Fruit fly (Drosophila melanogaster): Measurements from ENCODE around the gene CG13926.

CG13926 gene

DNA sequence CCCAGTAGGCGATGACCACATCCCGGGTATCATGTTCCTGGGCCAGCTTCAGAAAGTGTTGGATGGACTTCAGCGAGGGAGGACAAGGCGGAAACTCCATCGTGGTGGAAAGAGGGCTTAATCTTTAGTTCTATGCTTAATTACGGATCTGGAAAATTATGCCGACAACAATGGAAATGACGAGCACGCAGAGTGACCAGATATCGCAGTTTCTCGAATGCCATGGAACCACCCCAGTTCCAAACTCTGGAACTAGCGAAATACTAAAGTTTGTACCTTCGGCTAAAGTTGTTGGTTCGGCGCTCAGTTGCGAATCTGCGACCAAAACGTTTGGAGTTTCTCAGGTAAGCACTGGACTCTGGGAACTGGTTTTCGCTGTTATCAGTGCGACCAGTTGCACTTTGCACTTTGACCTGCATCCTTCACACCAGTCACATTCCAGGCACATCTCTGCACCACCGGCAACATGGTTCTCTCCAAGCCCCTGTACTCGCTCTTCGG, 34.8 kb upstream of the CG13926 start, which contains the start of the genes CG7970 and Vta1 (continued):
- TF ChIP-seq ind (GFP tag; optimal IDR thresholded peaks at IDR 0.05) (no peak), Hr51 (GFP tag; optimal IDR thresholded peaks at IDR 0.05) (no peak), CG9215 (GFP tag; IDR thresholded peaks at IDR 0.05) (no peak), CG17912 (GFP tag; optimal IDR thresholded peaks at IDR 0.05) (no peak), onecut (GFP tag; IDR thresholded peaks at IDR 0.05) (no peak), Xrp1 (GFP tag; IDR thresholded peaks at IDR 0.05) (no peak), dm (GFP tag; optimal IDR thresholded peaks at IDR 0.05) (no peak), CG10209 (GFP tag; optimal IDR thresholded peaks at IDR 0.05) (no peak), Blimp-1 (GFP tag; optimal IDR thresholded peaks at IDR 0.05) (no peak), CG32532 (GFP tag; IDR thresholded peaks at IDR 0.05) (no peak), CG13624 (GFP tag; optimal IDR thresholded peaks at IDR 0.05) (no peak), sug (tag; optimal IDR thresholded peaks at IDR 0.05) (no peak), CG4730 (GFP tag; IDR thresholded peaks at IDR 0.05) (no peak), ssp (GFP tag; IDR thresholded peaks at IDR 0.05) (no peak), Dbx (GFP tag; IDR thresholded peaks at IDR 0.05) (no peak), Hr78 (GFP tag; optimal IDR thresholded peaks at IDR 0.05) (peak in 1 of 2 experiments; percentile 94), tgo (GFP tag; IDR thresholded peaks at IDR 0.05) (no peak), tin (GFP tag; optimal IDR thresholded peaks at IDR 0.05) (no peak), CG9817 (tag; optimal IDR thresholded peaks at IDR 0.05) (no peak), CG12219 (GFP tag; optimal IDR thresholded peaks at IDR 0.05) (no peak), jing (GFP tag; optimal IDR thresholded peaks at IDR 0.05) (no peak), CG4820 (GFP tag; optimal IDR thresholded peaks at IDR 0.05) (no peak), CG7271 (tag; optimal IDR thresholded peaks at IDR 0.05) (no peak), CG12071 (GFP tag; optimal IDR thresholded peaks at IDR 0.05) (no peak), CG18262 (tag; optimal IDR thresholded peaks at IDR 0.05) (no peak), CG6272 (GFP tag; IDR thresholded peaks at IDR 0.05) (no peak), CG18476 (GFP tag; optimal IDR thresholded peaks at IDR 0.05) (no peak)

- TF ChIP-seq NC2α (GFP tag; optimal IDR thresholded peaks at IDR 0.05), result no peak
- TF ChIP-seq Bgb (GFP tag; IDR thresholded peaks at IDR 0.05; ENCODE audit: partially characterized antibody), result 0 out of 2 replicates have a peak, but pooled peaks have one; percentile 27
- no peak for TF ChIP-seq aop (GFP tag; IDR thresholded peaks at IDR 0.05)
- TF ChIP-seq MBD-R2 (GFP tag; IDR thresholded peaks at IDR 0.05), result peak; percentile 10; the same call in 1 of the 2 replicates
- 0 out of 3 replicates have a peak, but pooled peaks have one; percentile 30 for TF ChIP-seq so (GFP tag; IDR thresholded peaks at IDR 0.05)
- TF ChIP-seq Ssrp (tag; optimal IDR thresholded peaks at IDR 0.05), result no peak
- TF ChIP-seq CG7372 (GFP tag; IDR thresholded peaks at IDR 0.05), result no peak
- no peak for TF ChIP-seq ATbp (GFP tag; optimal IDR thresholded peaks at IDR 0.05)
- TF ChIP-seq amos (GFP tag; IDR thresholded peaks at IDR 0.05; ENCODE audit: partially characterized antibody), result no peak
- peak in 1 of 2 experiments; percentile 47 for TF ChIP-seq Pdp1 (GFP tag; optimal IDR thresholded peaks at IDR 0.05)
- TF ChIP-seq nau (GFP tag; optimal IDR thresholded peaks at IDR 0.05), result no peak
- peak; percentile 39 for TF ChIP-seq Med (GFP tag)
- TF ChIP-seq CG32532 (GFP tag; IDR thresholded peaks at IDR 0.05), result no peak
- no peak for TF ChIP-seq wek (GFP tag; optimal IDR thresholded peaks at IDR 0.05)
- TF ChIP-seq onecut (GFP tag; IDR thresholded peaks at IDR 0.05), result peak; percentile 95
Measured at dm6 chr3L:1649363-1649762, 31.4 kb upstream of the CG13926 start.
